Worm (Caenorhabditis elegans) whole organism, L4 larva: ENCODE results near the gene gkow-1.
A peak's percentile ranks its signal among the peaks of the same experiment; 100 is the strongest.

Experiments
- D1046.2 ChIP-seq: fragments of 200-800 bp; sonication (Bioruptor generic); IDR thresholded peaks from 2 replicates; pipeline ENCODE4 v1.3.6; 2022; ENCODE audit warnings: missing genetic modification characterization, missing compliant biosample characterization
- F26F4.8 ChIP-seq: fragments of 200-800 bp; sonication (Bioruptor generic); conservative IDR thresholded peaks from 2 replicates; pipeline ENCODE4 v1.3.6; 2022; ENCODE audit warnings: missing genetic modification characterization, missing compliant biosample characterization
- F37D6.2 ChIP-seq: sonication (generic microtip); optimal IDR thresholded peaks from 2 replicates; lab custom pipeline; 2016; ENCODE audit warnings: mild to moderate bottlenecking, missing genetic modification characterization, missing compliant biosample characterization
- F44E2.7 ChIP-seq: fragments of 200-800 bp; sonication (Bioruptor generic); IDR thresholded peaks from 2 replicates; pipeline ENCODE4 v2.1.2; 2022; ENCODE audit warnings: missing genetic modification characterization, missing compliant biosample characterization
- F49E8.2 ChIP-seq: sonication (generic microtip); optimal IDR thresholded peaks from 2 replicates; lab custom pipeline; 2016; ENCODE audit warnings: missing compliant biosample characterization, mild to moderate bottlenecking, missing genetic modification characterization, borderline replicate concordance
- T26A8.4 ChIP-seq: fragments of 200-800 bp; sonication (Bioruptor generic); IDR thresholded peaks from 2 replicates; pipeline ENCODE4 v1.3.6; 2022; ENCODE audit warnings: missing genetic modification characterization, missing compliant biosample characterization
- Y5F2A.4 ChIP-seq: fragments of 200-800 bp; sonication (Bioruptor generic); optimal IDR thresholded peaks from 2 replicates; lab custom pipeline; 2018; ENCODE audit warnings: mild to moderate bottlenecking, missing genetic modification characterization, missing compliant biosample characterization
- Y75B8A.6 ChIP-seq: fragments of 200-800 bp; sonication (Bioruptor generic); IDR thresholded peaks from 2 replicates; pipeline ENCODE4 v1.3.6; 2022; ENCODE audit warnings: missing genetic modification reagents, missing genetic modification characterization, missing compliant biosample characterization
- ZK337.2 ChIP-seq: fragments of 200-800 bp; sonication (Bioruptor generic); IDR thresholded peaks from 2 replicates; pipeline ENCODE4 v1.3.6; 2022; ENCODE audit warnings: missing genetic modification reagents, missing genetic modification characterization, missing compliant biosample characterization
- ZK546.5 ChIP-seq, 2 experiments: sonication (generic microtip); optimal IDR thresholded peaks; 2 replicates each; lab custom pipeline; 2017; ENCODE audit warnings: missing biosample characterization in 2 of 2, missing genetic modification characterization in 2 of 2
- aha-1 ChIP-seq: fragments of 150-350 bp; peaks from one replicate; lab custom pipeline; 2014; ENCODE audit warnings: missing biosample characterization, missing genetic modification characterization
- ama-1 ChIP-seq: fragments of 150-350 bp; optimal IDR thresholded peaks from 2 replicates; lab custom pipeline; 2014; ENCODE audit warnings: inconsistent platforms, mixed read lengths
- arid-1 ChIP-seq: fragments of 200-800 bp; sonication (Bioruptor generic); conservative IDR thresholded peaks from 2 replicates; pipeline ENCODE4 v1.3.6; 2022; ENCODE audit warnings: missing genetic modification reagents, missing genetic modification characterization, missing compliant biosample characterization
- ceh-28 ChIP-seq: fragments of 150-350 bp; optimal IDR thresholded peaks from 2 replicates; lab custom pipeline; 2014; ENCODE audit warnings: missing biosample characterization, missing genetic modification reagents, missing genetic modification characterization
- ceh-44 ChIP-seq: fragments of 200-800 bp; sonication (Bioruptor generic); IDR thresholded peaks from 2 replicates; pipeline ENCODE4 v1.3.6; 2022; ENCODE audit warnings: missing genetic modification reagents, missing genetic modification characterization, missing compliant biosample characterization
- ceh-62 ChIP-seq: sonication (generic microtip); optimal IDR thresholded peaks from 2 replicates; lab custom pipeline; 2017; ENCODE audit warnings: missing biosample characterization, missing genetic modification characterization
- ces-1 ChIP-seq: fragments of 150-350 bp; sonication (generic microtip); optimal IDR thresholded peaks from 4 replicates; lab custom pipeline; 2014; ENCODE audit warnings: missing biosample characterization, missing genetic modification reagents, missing genetic modification characterization
- ctbp-1 ChIP-seq: fragments of 200-800 bp; sonication (Bioruptor generic); IDR thresholded peaks from 2 replicates; pipeline ENCODE4 v1.3.6; 2022; ENCODE audit warnings: missing genetic modification reagents, missing genetic modification characterization, missing compliant biosample characterization
- daf-12 ChIP-seq: fragments of 150-350 bp; optimal IDR thresholded peaks from 2 replicates; lab custom pipeline; 2014; ENCODE audit warnings: missing biosample characterization, missing genetic modification reagents, missing genetic modification characterization
- daf-16 ChIP-seq, 3 experiments: sonication (generic microtip); optimal IDR thresholded peaks; 2 replicates each; lab custom pipeline; 2016 to 2017; ENCODE audit warnings: missing genetic modification characterization in 3 of 3, missing genetic modification reagents in 3 of 3, mild to moderate bottlenecking in 2 of 3, missing compliant biosample characterization in 2 of 3, missing biosample characterization in 1 of 3, moderate library complexity in 1 of 3
- daf-8 ChIP-seq: fragments of 200-800 bp; sonication (Bioruptor generic); IDR thresholded peaks from 2 replicates; pipeline ENCODE4 v1.3.6; 2022; ENCODE audit warnings: missing genetic modification characterization, missing compliant biosample characterization
- duxl-1 ChIP-seq: sonication (generic microtip); optimal IDR thresholded peaks from 2 replicates; lab custom pipeline; 2016; ENCODE audit warnings: mild to moderate bottlenecking, missing genetic modification characterization, moderate library complexity, missing compliant biosample characterization; ENCODE audit not compliant: poor library complexity
- dve-1 ChIP-seq: sonication (generic microtip); optimal IDR thresholded peaks from 2 replicates; lab custom pipeline; 2017; ENCODE audit warnings: antibody characterized with exemption, mild to moderate bottlenecking, missing genetic modification characterization, missing compliant biosample characterization; ENCODE audit not compliant: insufficient read depth
- hlh-11 ChIP-seq: fragments of 200-800 bp; sonication (Bioruptor generic); optimal IDR thresholded peaks from 2 replicates; lab custom pipeline; 2018; ENCODE audit warnings: mild to moderate bottlenecking, missing genetic modification characterization, missing compliant biosample characterization
- hmg-1.1 ChIP-seq: fragments of 200-800 bp; sonication (Bioruptor generic); IDR thresholded peaks from 2 replicates; pipeline ENCODE4 v1.3.6; 2022; ENCODE audit warnings: missing genetic modification reagents, missing genetic modification characterization, missing compliant biosample characterization
- jun-1 ChIP-seq: fragments of 150-350 bp; optimal IDR thresholded peaks from 2 replicates; lab custom pipeline; 2014; ENCODE audit warnings: missing biosample characterization, missing genetic modification reagents, missing genetic modification characterization
- lin-1 ChIP-seq: fragments of 200-800 bp; sonication (Bioruptor generic); IDR thresholded peaks from 2 replicates; pipeline ENCODE4 v1.3.6; 2022; ENCODE audit warnings: missing genetic modification reagents, missing genetic modification characterization, missing compliant biosample characterization
- lin-13 ChIP-seq: fragments of 150-350 bp; optimal IDR thresholded peaks from 2 replicates; lab custom pipeline; 2014; ENCODE audit warnings: missing biosample characterization, missing genetic modification reagents, missing genetic modification characterization
- lin-29 ChIP-seq: fragments of 200-800 bp; sonication (Bioruptor generic); IDR thresholded peaks from 2 replicates; pipeline ENCODE4 v1.3.6; 2022; ENCODE audit warnings: missing genetic modification reagents, missing genetic modification characterization, missing compliant biosample characterization
- lsy-2 ChIP-seq, 2 experiments: fragments of 150-350 bp in 1 of 2; sonication (generic microtip) in 1 of 2; optimal IDR thresholded peaks; 2 replicates each; lab custom pipeline; 2014 to 2017; ENCODE audit warnings: missing biosample characterization in 2 of 2, missing genetic modification characterization in 2 of 2
- mdl-1 ChIP-seq, 2 experiments: fragments of 150-350 bp in 1 of 2; sonication (generic microtip) in 1 of 2; optimal IDR thresholded peaks; 2 replicates each; lab custom pipeline; 2014 to 2017; ENCODE audit warnings: missing biosample characterization in 2 of 2, missing genetic modification characterization in 2 of 2
- mep-1 ChIP-seq: fragments of 150-350 bp; sonication (generic microtip); optimal IDR thresholded peaks from 3 replicates; lab custom pipeline; 2014; ENCODE audit warnings: missing biosample characterization, missing genetic modification characterization
- mxl-2 ChIP-seq: fragments of 200-800 bp; sonication (Bioruptor generic); conservative IDR thresholded peaks from 2 replicates; pipeline ENCODE4 v1.3.6; 2022; ENCODE audit warnings: missing genetic modification reagents, missing genetic modification characterization, missing compliant biosample characterization
- nhr-237 ChIP-seq: sonication (generic microtip); optimal IDR thresholded peaks from 2 replicates; lab custom pipeline; 2017; ENCODE audit warnings: missing biosample characterization, missing genetic modification characterization
- nhr-25 ChIP-seq: sonication (generic microtip); optimal IDR thresholded peaks from 2 replicates; lab custom pipeline; 2017; ENCODE audit warnings: missing genetic modification characterization, mild to moderate bottlenecking, missing compliant biosample characterization, antibody characterized with exemption, moderate library complexity, borderline replicate concordance; ENCODE audit not compliant: insufficient read depth
- nhr-6 ChIP-seq: fragments of 150-350 bp; optimal IDR thresholded peaks from 2 replicates; lab custom pipeline; 2014; ENCODE audit warnings: missing biosample characterization, missing genetic modification characterization
- nhr-76 ChIP-seq: fragments of 150-350 bp; optimal IDR thresholded peaks from 2 replicates; lab custom pipeline; 2014; ENCODE audit warnings: missing biosample characterization, missing genetic modification characterization
- nhr-77 ChIP-seq: fragments of 150-350 bp; optimal IDR thresholded peaks from 2 replicates; lab custom pipeline; 2014; ENCODE audit warnings: missing biosample characterization, missing genetic modification characterization
- pha-4 ChIP-seq, 2 experiments: fragments of 150-350 bp in 1 of 2; fragments of 200-800 bp in 1 of 2; sonication (Bioruptor generic) in 1 of 2; IDR thresholded peaks in 1 of 2; optimal IDR thresholded peaks in 1 of 2; 2 replicates each; pipeline versions ENCODE4 v1.3.6 to Lab custom; 2014 to 2022; ENCODE audit warnings: missing genetic modification characterization in 2 of 2, missing genetic modification reagents in 2 of 2, missing biosample characterization in 1 of 2, missing compliant biosample characterization in 1 of 2
- pqm-1 ChIP-seq: sonication (generic microtip); optimal IDR thresholded peaks from 2 replicates; lab custom pipeline; 2017; ENCODE audit warnings: missing biosample characterization, missing genetic modification characterization
- rbr-2 ChIP-seq: sonication (generic microtip); optimal IDR thresholded peaks from 2 replicates; lab custom pipeline; 2016; ENCODE audit warnings: missing genotype, missing genetic modification characterization, missing compliant biosample characterization
- saeg-2 ChIP-seq: fragments of 200-800 bp; sonication (Bioruptor generic); IDR thresholded peaks from 2 replicates; pipeline ENCODE4 v1.3.6; 2022; ENCODE audit warnings: missing genetic modification reagents, missing genetic modification characterization, missing compliant biosample characterization
- skn-1 ChIP-seq: fragments of 150-350 bp; optimal IDR thresholded peaks from 2 replicates; lab custom pipeline; 2014; ENCODE audit warnings: missing biosample characterization, missing genetic modification characterization
- tag-97 ChIP-seq: fragments of 200-800 bp; sonication (Bioruptor generic); IDR thresholded peaks from 2 replicates; pipeline ENCODE4 v1.3.6; 2022; ENCODE audit warnings: missing genetic modification characterization, missing compliant biosample characterization
- unc-62 ChIP-seq, 3 experiments: fragments of 150-350 bp in 1 of 3; sonication (generic microtip); optimal IDR thresholded peaks in 2 of 3; peaks in 1 of 3; 1 replicate in 1 of 3; 2 replicates in 2 of 3; lab custom pipeline; 2014 to 2017; ENCODE audit warnings: missing biosample characterization in 3 of 3, missing genetic modification characterization in 3 of 3, missing genetic modification reagents in 3 of 3, missing genotype in 1 of 3
- vab-7 ChIP-seq: fragments of 200-800 bp; sonication (Bioruptor generic); IDR thresholded peaks from 2 replicates; pipeline ENCODE4 v1.3.6; 2022; ENCODE audit warnings: missing genetic modification reagents, missing genetic modification characterization, missing compliant biosample characterization
- zag-1 ChIP-seq: fragments of 150-350 bp; optimal IDR thresholded peaks from 2 replicates; lab custom pipeline; 2014; ENCODE audit warnings: missing biosample characterization, missing genetic modification characterization
- zfp-2 ChIP-seq: sonication (generic microtip); optimal IDR thresholded peaks from 2 replicates; lab custom pipeline; 2016; ENCODE audit warnings: mild to moderate bottlenecking, missing genetic modification characterization, missing compliant biosample characterization

gkow-1 gene

ce11 chrIV:10345486-10345885 is 12.5 kb upstream of the gkow-1 start:
- TF ChIP-seq dve-1 (tag; lab: Kevin White, UChicago) (no peak), F37D6.2 (tag; lab: Kevin White, UChicago) (no peak), pha-4 (GFP tag; IDR thresholded peaks at IDR 0.05; lab: Robert Waterston, UW) (no peak), pha-4 (tag; optimal IDR thresholded peaks at IDR 0.05; lab: Kevin White, UChicago) (peak; percentile 56), aha-1 (tag; lab: Kevin White, UChicago) (peak; percentile 25)
- TF ChIP-seq, all 104 proteins: peak for 2

DNA sequence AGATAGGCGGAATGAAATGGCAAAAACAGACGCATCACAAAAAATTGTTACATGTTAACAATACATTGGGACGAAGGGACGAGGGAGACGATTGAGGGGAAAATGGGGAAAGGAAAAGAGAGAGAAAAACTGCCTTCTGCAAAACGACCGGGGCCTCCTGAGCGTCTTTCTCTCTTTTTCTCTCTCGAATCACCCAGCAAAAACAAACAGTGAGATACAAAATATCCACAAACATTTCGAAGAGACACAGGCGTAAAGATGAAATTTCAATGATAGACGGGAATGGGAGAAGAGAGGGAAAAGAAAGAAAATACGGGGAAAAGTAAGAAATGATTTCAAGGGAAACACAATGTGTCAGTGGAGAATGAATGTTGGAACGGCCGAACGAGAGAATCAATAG is 12.0 kb upstream of the gkow-1 start:
- TF ChIP-seq ces-1 (GFP tag; lab: Kevin White, UChicago), result no peak
- no peak for TF ChIP-seq skn-1 (tag; lab: Kevin White, UChicago)
- peak; percentile 44 for TF ChIP-seq rbr-2
- TF ChIP-seq dve-1 (tag; lab: Kevin White, UChicago), result peak; percentile 85
- TF ChIP-seq T26A8.4 (GFP tag; lab: Robert Waterston, UW), result no peak
- no peak for TF ChIP-seq ZK546.5 (tag; optimal IDR thresholded peaks at IDR 0.05; lab: Kevin White, UChicago)
- peak; percentile 38 for TF ChIP-seq hmg-1.1
- TF ChIP-seq daf-12, result no peak
- no peak for TF ChIP-seq nhr-25 (tag; lab: Kevin White, UChicago)
- no peak for TF ChIP-seq F44E2.7 (GFP tag; lab: Robert Waterston, UW)
- no peak for TF ChIP-seq Y75B8A.6
- no peak for TF ChIP-seq daf-8
- 0 out of 2 replicates have a peak, but pooled peaks have one; percentile 14 for TF ChIP-seq ctbp-1 (GFP tag; lab: Robert Waterston, UW)
- TF ChIP-seq mxl-2, result no peak
- no peak for TF ChIP-seq nhr-76
- no peak for TF ChIP-seq ceh-28 (tag; lab: Kevin White, UChicago)
- no peak for TF ChIP-seq ceh-62 (tag; lab: Kevin White, UChicago)
- TF ChIP-seq daf-16 (GFP tag; optimal IDR thresholded peaks at IDR 0.05; lab: Kevin White, UChicago), result peak in 1 of 2 experiments; percentile 26
- peak; percentile 11 for TF ChIP-seq daf-16 (tag; optimal IDR thresholded peaks at IDR 0.05; lab: Kevin White, UChicago)
- no peak for TF ChIP-seq jun-1 (tag; lab: Kevin White, UChicago)
- no peak for TF ChIP-seq zag-1
- no peak for TF ChIP-seq pqm-1 (tag; lab: Kevin White, UChicago)
- TF ChIP-seq lin-29, result no peak
- TF ChIP-seq ceh-44, result no peak
- no peak for TF ChIP-seq vab-7 (GFP tag; lab: Robert Waterston, UW)
- no peak for TF ChIP-seq F26F4.8 (GFP tag; lab: Robert Waterston, UW)
- no peak for TF ChIP-seq ZK337.2 (GFP tag; lab: Robert Waterston, UW)
- TF ChIP-seq hlh-11 (tag; lab: Kevin White, UChicago), result peak; percentile 67
- peak in 1 of 2 experiments; percentile 57 for TF ChIP-seq lsy-2 (tag; optimal IDR thresholded peaks at IDR 0.05; lab: Kevin White, UChicago)
- no peak for TF ChIP-seq F49E8.2
- TF ChIP-seq F37D6.2 (tag; lab: Kevin White, UChicago), result no peak
- peak; percentile 34 for TF ChIP-seq ama-1
- peak; percentile 54 for TF ChIP-seq mep-1 (tag; lab: Kevin White, UChicago)
- no peak for TF ChIP-seq D1046.2 (GFP tag; lab: Robert Waterston, UW)
- TF ChIP-seq unc-62 (GFP tag; optimal IDR thresholded peaks at IDR 0.05 in 1 of 2; lab: Kevin White, UChicago), result peak in 1 of 2 experiments; percentile 62
- TF ChIP-seq unc-62 (tag; optimal IDR thresholded peaks at IDR 0.05; lab: Kevin White, UChicago), result no peak
- TF ChIP-seq nhr-237, result no peak
- no peak for TF ChIP-seq lin-13
- TF ChIP-seq duxl-1 (tag; lab: Kevin White, UChicago), result no peak
- TF ChIP-seq zfp-2, result no peak
- TF ChIP-seq tag-97, result no peak
- no peak for TF ChIP-seq nhr-6
- no peak for TF ChIP-seq saeg-2 (GFP tag; lab: Robert Waterston, UW)
- TF ChIP-seq lin-1, result no peak
- TF ChIP-seq Y5F2A.4, result no peak
- peak in 1 of 2 experiments; percentile 2 for TF ChIP-seq mdl-1 (tag; optimal IDR thresholded peaks at IDR 0.05; lab: Kevin White, UChicago)
- TF ChIP-seq nhr-77 (tag; lab: Kevin White, UChicago), result peak; percentile 21
- no peak for TF ChIP-seq arid-1 (GFP tag; lab: Robert Waterston, UW)
